Fruit fly (Drosophila melanogaster) S2 (cell line): Measurements from ENCODE around the gene CG16775.

Experiments
- CG8478 ChIP-seq: fragments of >200 bp; optimal IDR thresholded peaks from 2 replicates; lab custom pipeline; 2018
- CTCF ChIP-seq, 2 experiments: fragments of >200 bp; optimal IDR thresholded peaks; 2 replicates each; lab custom pipeline; 2018

DNA sequence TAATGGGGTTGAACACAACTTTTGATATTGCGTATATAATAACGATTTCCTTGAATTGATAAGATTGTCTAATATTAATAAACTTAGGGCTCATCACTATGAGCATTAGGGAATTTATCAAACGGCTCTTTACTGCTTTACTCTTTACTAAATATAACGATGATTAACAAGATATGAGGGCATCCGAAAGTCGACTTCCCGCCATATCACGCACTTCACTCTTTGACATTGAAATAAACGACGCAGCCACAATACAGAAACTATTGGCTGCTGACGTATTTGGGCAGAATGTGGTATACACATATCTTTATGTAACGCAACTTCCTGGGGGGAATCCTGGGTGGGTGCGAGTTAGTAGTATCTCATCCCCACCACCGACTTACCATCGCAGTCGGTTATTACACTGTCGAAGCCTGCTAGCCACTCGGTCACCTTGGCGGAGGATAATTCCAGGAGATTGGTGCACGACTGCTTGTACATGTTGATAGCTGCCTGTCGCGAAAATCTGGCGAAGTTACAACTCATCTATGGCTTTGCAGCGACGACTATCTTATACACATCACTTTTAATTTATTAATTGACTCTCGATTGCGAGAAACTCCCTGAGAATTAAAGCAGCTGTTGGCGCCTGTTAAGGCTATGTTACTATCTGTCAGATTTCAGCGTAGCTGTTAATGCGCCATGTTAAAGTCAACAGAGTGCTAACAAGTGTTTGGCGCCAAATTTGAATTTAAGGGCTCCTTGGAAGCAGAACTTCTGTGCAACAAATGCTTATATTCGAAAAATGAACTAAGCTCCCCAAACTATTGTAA is 43.3 kb downstream of the CG16775 start, which contains the start of gene CG5567:
- TF ChIP-seq CG8478 (no peak), CTCF (optimal IDR thresholded peaks at IDR 0.05; lab: Kevin White, UChicago) (no peak)
